Fruit fly (Drosophila melanogaster) whole organism, embryonic: ENCODE data around the gene CG10365.

ENCODE experiments used
- B-H1 ChIP-seq: fragments of 200-800 bp; sonication (Bioruptor generic); IDR thresholded peaks from 3 replicates; pipeline ENCODE4 v1.3.6; 2022; ENCODE audit warnings: missing biosample characterization, missing genetic modification characterization
- Blimp-1 ChIP-seq: fragments of 200-800 bp; sonication (Bioruptor generic); optimal IDR thresholded peaks from 3 replicates; lab custom pipeline; 2018; ENCODE audit warnings: missing biosample characterization, missing genetic modification characterization, mild to moderate bottlenecking, moderate library complexity, missing genetic modification reagents
- CG11093 ChIP-seq: fragments of 200-800 bp; sonication (Bioruptor generic); IDR thresholded peaks from 3 replicates; pipeline ENCODE4 v1.3.6; 2022; ENCODE audit warnings: missing biosample characterization, missing genetic modification characterization
- CG14860 ChIP-seq: fragments of 200-800 bp; sonication (Bioruptor generic); IDR thresholded peaks from 3 replicates; pipeline ENCODE4 v1.3.6; 2022; ENCODE audit warnings: missing biosample characterization, missing genetic modification characterization; ENCODE audit not compliant: partially characterized antibody
- CG15073 ChIP-seq: fragments of 200-800 bp; sonication (Bioruptor generic); optimal IDR thresholded peaks from 2 replicates; lab custom pipeline; 2016; ENCODE audit warnings: missing biosample characterization, missing genetic modification characterization
- CG1603 ChIP-seq: fragments of 200-800 bp; sonication (Bioruptor generic); optimal IDR thresholded peaks from 2 replicates; lab custom pipeline; 2019; ENCODE audit warnings: missing biosample characterization, mild to moderate bottlenecking, missing genetic modification characterization, moderate library complexity
- CG16813 ChIP-seq: fragments of 200-800 bp; sonication (Bioruptor generic); IDR thresholded peaks from 3 replicates; pipeline ENCODE4 v1.3.6; 2022; ENCODE audit warnings: missing biosample characterization, missing genetic modification characterization; ENCODE audit not compliant: partially characterized antibody
- CG17328 ChIP-seq: fragments of 200-800 bp; sonication (Bioruptor generic); IDR thresholded peaks from 2 replicates; pipeline ENCODE4 v1.3.6; 2022; ENCODE audit warnings: missing biosample characterization, missing genetic modification characterization
- CG2712 ChIP-seq: fragments of 200-800 bp; optimal IDR thresholded peaks from 3 replicates; lab custom pipeline; 2019; ENCODE audit warnings: missing biosample characterization, mild to moderate bottlenecking, missing genetic modification characterization, moderate library complexity
- CG30020 ChIP-seq: fragments of 200-800 bp; optimal IDR thresholded peaks from 2 replicates; lab custom pipeline; 2019; ENCODE audit warnings: missing biosample characterization, mild to moderate bottlenecking, missing genetic modification characterization, moderate library complexity
- CG34376 ChIP-seq: fragments of 200-800 bp; sonication (Bioruptor generic); optimal IDR thresholded peaks from 2 replicates; lab custom pipeline; 2018; ENCODE audit warnings: missing biosample characterization, mild to moderate bottlenecking, missing genetic modification characterization
- CG3995 ChIP-seq: fragments of 200-800 bp; sonication (Bioruptor generic); optimal IDR thresholded peaks from 3 replicates; lab custom pipeline; 2016; ENCODE audit warnings: missing biosample characterization, missing genetic modification characterization
- CG4404 ChIP-seq: fragments of 200-800 bp; sonication (Bioruptor generic); IDR thresholded peaks from 2 replicates; pipeline ENCODE4 v1.3.6; 2022; ENCODE audit warnings: missing biosample characterization, missing genetic modification characterization
- CG8281 ChIP-seq: fragments of 200-800 bp; sonication (Bioruptor generic); optimal IDR thresholded peaks from 2 replicates; lab custom pipeline; 2018; ENCODE audit warnings: missing biosample characterization, mild to moderate bottlenecking, missing genetic modification characterization, moderate library complexity
- CG8924 ChIP-seq: fragments of 200-800 bp; optimal IDR thresholded peaks from 3 replicates; lab custom pipeline; 2019; ENCODE audit warnings: missing biosample characterization, mild to moderate bottlenecking, missing genetic modification characterization, moderate library complexity
- Chrac-16 ChIP-seq: fragments of 200-800 bp; sonication (Bioruptor generic); optimal IDR thresholded peaks from 3 replicates; lab custom pipeline; 2016; ENCODE audit warnings: missing biosample characterization, missing genetic modification characterization
- D ChIP-seq, 2 experiments: fragments of 200-800 bp in 1 of 2; fragments of >200 bp in 1 of 2; sonication (Bioruptor generic) in 1 of 2; optimal IDR thresholded peaks; 2 replicates in 1 of 2; 3 replicates in 1 of 2; lab custom pipeline; 2017; ENCODE audit warnings: mild to moderate bottlenecking in 1 of 2, missing biosample characterization in 1 of 2, missing genetic modification characterization in 1 of 2, missing genetic modification reagents in 1 of 2
- Elba2 ChIP-seq: fragments of 200-800 bp; sonication (Bioruptor generic); optimal IDR thresholded peaks from 3 replicates; lab custom pipeline; 2016; ENCODE audit warnings: missing biosample characterization, missing genetic modification characterization
- Ets65A ChIP-seq: fragments of 200-800 bp; sonication (Bioruptor generic); peaks from one replicate; lab custom pipeline; 2016; ENCODE audit warnings: missing biosample characterization, missing genetic modification characterization
- Gsc ChIP-seq: fragments of 200-800 bp; sonication (Bioruptor generic); IDR thresholded peaks from 2 replicates; pipeline ENCODE4 v1.3.6; 2022; ENCODE audit warnings: missing biosample characterization, missing genetic modification characterization
- H2.0 ChIP-seq: fragments of 200-800 bp; sonication (Bioruptor generic); IDR thresholded peaks from 2 replicates; pipeline ENCODE4 v1.3.6; 2022; ENCODE audit warnings: missing biosample characterization, missing genetic modification characterization
- Hr51 ChIP-seq, 2 experiments: fragments of 200-800 bp; sonication (Bioruptor generic); optimal IDR thresholded peaks; 2 replicates in 1 of 2; 3 replicates in 1 of 2; lab custom pipeline; 2016 to 2018; ENCODE audit warnings: missing biosample characterization in 2 of 2, missing genetic modification characterization in 2 of 2, mild to moderate bottlenecking in 1 of 2, moderate library complexity in 1 of 2
- Mad ChIP-seq: fragments of 200-800 bp; sonication (Bioruptor generic); optimal IDR thresholded peaks from 2 replicates; lab custom pipeline; 2016; ENCODE audit warnings: missing biosample characterization, missing genetic modification characterization
- Poxn ChIP-seq: fragments of 200-800 bp; sonication (Bioruptor generic); IDR thresholded peaks from 2 replicates; pipeline ENCODE4 v1.3.6; 2022; ENCODE audit warnings: missing biosample characterization, missing genetic modification characterization
- Xbp1 ChIP-seq: fragments of 200-800 bp; sonication (Bioruptor generic); optimal IDR thresholded peaks from 3 replicates; lab custom pipeline; 2016; ENCODE audit warnings: missing biosample characterization, mild to moderate bottlenecking, missing genetic modification characterization
- Xrp1 ChIP-seq: fragments of 200-800 bp; sonication (Bioruptor generic); IDR thresholded peaks from 2 replicates; pipeline ENCODE4 v1.3.6; 2022; ENCODE audit warnings: missing biosample characterization, missing genetic modification characterization
- YL-1 ChIP-seq: fragments of 200-800 bp; sonication (Bioruptor generic); optimal IDR thresholded peaks from 3 replicates; lab custom pipeline; 2017; ENCODE audit warnings: missing biosample characterization, mild to moderate bottlenecking, missing genetic modification characterization
- bsh ChIP-seq, 2 experiments: fragments of 200-800 bp; sonication (Bioruptor generic); optimal IDR thresholded peaks; 2 replicates each; lab custom pipeline; 2017 to 2018; ENCODE audit warnings: mild to moderate bottlenecking in 2 of 2, missing biosample characterization in 2 of 2, missing genetic modification characterization in 2 of 2, moderate library complexity in 1 of 2
- caup ChIP-seq: fragments of 200-800 bp; sonication (Bioruptor generic); optimal IDR thresholded peaks from 3 replicates; lab custom pipeline; 2017; ENCODE audit warnings: missing biosample characterization, mild to moderate bottlenecking, missing genetic modification characterization, moderate library complexity; ENCODE audit not compliant: severe bottlenecking
- crp ChIP-seq, 2 experiments: fragments of 200-800 bp; sonication (Bioruptor generic); optimal IDR thresholded peaks; 2 replicates in 1 of 2; 3 replicates in 1 of 2; lab custom pipeline; 2017; ENCODE audit warnings: missing biosample characterization in 2 of 2, missing genetic modification characterization in 2 of 2, mild to moderate bottlenecking in 1 of 2, moderate library complexity in 1 of 2
- grau ChIP-seq: fragments of 200-800 bp; optimal IDR thresholded peaks from 3 replicates; lab custom pipeline; 2019; ENCODE audit warnings: missing biosample characterization, mild to moderate bottlenecking, missing genetic modification characterization, moderate library complexity
- grn ChIP-seq: fragments of 200-800 bp; sonication (Bioruptor generic); optimal IDR thresholded peaks from 3 replicates; lab custom pipeline; 2017; ENCODE audit warnings: missing biosample characterization, missing genetic modification characterization
- gsb ChIP-seq: fragments of 200-800 bp; sonication (Bioruptor generic); IDR thresholded peaks from 2 replicates; pipeline ENCODE4 v1.3.6; 2022; ENCODE audit warnings: missing biosample characterization, missing genetic modification characterization
- her ChIP-seq: fragments of 200-800 bp; sonication (Bioruptor generic); optimal IDR thresholded peaks from 2 replicates; lab custom pipeline; 2016; ENCODE audit warnings: missing biosample characterization, missing genetic modification characterization
- jing ChIP-seq: fragments of 200-800 bp; sonication (Bioruptor generic); optimal IDR thresholded peaks from 2 replicates; lab custom pipeline; 2018; ENCODE audit warnings: missing biosample characterization, mild to moderate bottlenecking, missing genetic modification characterization
- kni ChIP-seq: fragments of 200-800 bp; sonication (Bioruptor generic); optimal IDR thresholded peaks from 3 replicates; lab custom pipeline; 2017; ENCODE audit warnings: mild to moderate bottlenecking, missing biosample characterization, missing genetic modification reagents, missing genetic modification characterization
- lab ChIP-seq: fragments of 200-800 bp; sonication (Bioruptor generic); optimal IDR thresholded peaks from 3 replicates; lab custom pipeline; 2017; ENCODE audit warnings: missing biosample characterization, missing genetic modification characterization, mild to moderate bottlenecking, moderate library complexity, missing genetic modification reagents
- maf-S ChIP-seq: fragments of 200-800 bp; sonication (Bioruptor generic); optimal IDR thresholded peaks from 2 replicates; lab custom pipeline; 2016; ENCODE audit warnings: missing biosample characterization, missing genetic modification characterization
- nerfin-1 ChIP-seq: fragments of 200-800 bp; sonication (Bioruptor generic); optimal IDR thresholded peaks from 3 replicates; lab custom pipeline; 2019; ENCODE audit warnings: missing biosample characterization, mild to moderate bottlenecking, missing genetic modification characterization, moderate library complexity
- shn ChIP-seq: fragments of 200-800 bp; sonication (Bioruptor generic); optimal IDR thresholded peaks from 3 replicates; lab custom pipeline; 2016; ENCODE audit warnings: missing biosample characterization, missing genetic modification characterization
- sim ChIP-seq: fragments of 200-800 bp; sonication (Bioruptor generic); IDR thresholded peaks from 2 replicates; pipeline ENCODE4 v1.3.6; 2022; ENCODE audit warnings: missing biosample characterization, missing genetic modification characterization
- sima ChIP-seq: fragments of 200-800 bp; sonication (Bioruptor generic); optimal IDR thresholded peaks from 2 replicates; lab custom pipeline; 2016; ENCODE audit warnings: missing biosample characterization, missing genetic modification characterization
- so ChIP-seq: fragments of 200-800 bp; sonication (Bioruptor generic); IDR thresholded peaks from 3 replicates; pipeline ENCODE4 v1.3.6; 2022; ENCODE audit warnings: missing biosample characterization, missing genetic modification characterization
- sr ChIP-seq: fragments of 200-800 bp; sonication (Bioruptor generic); IDR thresholded peaks from 3 replicates; pipeline ENCODE4 v1.3.6; 2022; ENCODE audit warnings: missing biosample characterization, missing genetic modification characterization
- stwl ChIP-seq: fragments of 200-800 bp; sonication (Bioruptor generic); optimal IDR thresholded peaks from 3 replicates; lab custom pipeline; 2018; ENCODE audit warnings: missing biosample characterization, mild to moderate bottlenecking, missing genetic modification characterization, moderate library complexity
- sug ChIP-seq: fragments of 200-800 bp; optimal IDR thresholded peaks from 2 replicates; lab custom pipeline; 2019; ENCODE audit warnings: missing biosample characterization, mild to moderate bottlenecking, missing genetic modification characterization, moderate library complexity
- tll ChIP-seq, 2 experiments: fragments of 200-800 bp in 1 of 2; fragments of >200 bp in 1 of 2; sonication (Bioruptor generic) in 1 of 2; optimal IDR thresholded peaks; 2 replicates each; lab custom pipeline; 2017 to 2019; ENCODE audit warnings: missing biosample characterization in 2 of 2, missing genetic modification characterization in 2 of 2, mild to moderate bottlenecking in 1 of 2, moderate library complexity in 1 of 2
- toy ChIP-seq: fragments of 200-800 bp; sonication (Bioruptor generic); IDR thresholded peaks from 2 replicates; pipeline ENCODE4 v1.3.6; 2022; ENCODE audit warnings: missing biosample characterization, missing genetic modification characterization
- z ChIP-seq: fragments of 200-800 bp; sonication (Bioruptor generic); IDR thresholded peaks from 3 replicates; pipeline ENCODE4 v1.3.6; 2022; ENCODE audit warnings: missing biosample characterization, missing genetic modification characterization

The CG10365 gene

DNA sequence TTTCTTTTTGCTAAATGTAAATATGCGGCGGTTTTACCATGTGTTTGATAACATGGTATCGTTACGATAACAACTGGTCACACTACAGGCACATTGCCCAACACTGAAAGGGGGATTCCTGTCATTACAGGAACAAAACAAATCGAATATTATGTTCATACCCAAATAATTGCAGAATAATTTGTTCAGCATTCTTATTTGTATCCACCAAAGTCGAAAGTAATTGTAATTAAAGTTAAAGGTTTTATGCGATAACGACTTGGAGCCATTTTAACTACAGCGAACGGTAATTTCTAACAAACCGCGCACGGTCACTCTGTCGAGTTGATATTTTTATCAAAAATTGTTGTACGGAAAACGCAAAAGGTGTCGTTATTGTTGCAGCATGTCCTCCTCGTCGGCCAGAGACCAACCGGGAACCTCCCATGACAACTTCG, 44.3 kb downstream of the CG10365 start, which contains the start of the genes CG10214 and CG10375 (continued):
- TF ChIP-seq CG2712 (tag; lab: Kevin White, UChicago) (peak; percentile 78), lab (peak; percentile 70), z (GFP tag; lab: Robert Waterston, UW) (no peak), D (optimal IDR thresholded peaks at IDR 0.05; lab: Kevin White, UChicago) (no peak), D (GFP tag; optimal IDR thresholded peaks at IDR 0.05; lab: Kevin White, UChicago) (no peak), Hr51 (GFP tag; optimal IDR thresholded peaks at IDR 0.05; lab: Kevin White, UChicago) (peak in 1 of 2 experiments; percentile 68), tll (GFP tag; optimal IDR thresholded peaks at IDR 0.05; lab: Kevin White, UChicago) (peak in 1 of 2 experiments; percentile 14), jing (GFP tag; lab: Kevin White, UChicago) (no peak), CG30020 (peak; percentile 75), CG11093 (no peak), Ets65A (GFP tag; lab: Kevin White, UChicago) (peak; percentile 97), Xbp1 (GFP tag; lab: Kevin White, UChicago) (peak; percentile 83), YL-1 (GFP tag; lab: Kevin White, UChicago) (peak; percentile 94), sim (GFP tag; lab: Robert Waterston, UW) (no peak), CG8281 (tag; lab: Kevin White, UChicago) (no peak), stwl (tag; lab: Kevin White, UChicago) (peak; percentile 88), CG15073 (GFP tag; lab: Kevin White, UChicago) (peak; percentile 29), CG8924 (tag; lab: Kevin White, UChicago) (peak; percentile 72), kni (peak; percentile 23), maf-S (GFP tag; lab: Kevin White, UChicago) (peak; percentile 74), so (GFP tag; lab: Robert Waterston, UW) (no peak), CG14860 (0 out of 3 replicates have a peak, but pooled peaks have one; percentile 18), grau (tag; lab: Kevin White, UChicago) (peak; percentile 74), crp (GFP tag; optimal IDR thresholded peaks at IDR 0.05; lab: Kevin White, UChicago) (peak in 1 of 2 experiments; percentile 78), sima (GFP tag; lab: Kevin White, UChicago) (no peak), caup (GFP tag; lab: Kevin White, UChicago) (peak; percentile 70), Poxn (no peak), Blimp-1 (GFP tag; lab: Kevin White, UChicago) (no peak), Xrp1 (GFP tag; lab: Robert Waterston, UW) (peak; percentile 62; the same call in 1 of the 2 replicates), CG16813 (GFP tag; lab: Robert Waterston, UW) (peak; percentile 50), gsb (GFP tag; lab: Robert Waterston, UW) (no peak), Gsc (GFP tag; lab: Robert Waterston, UW) (no peak), H2.0 (GFP tag; lab: Robert Waterston, UW) (peak; percentile 55), nerfin-1 (tag; lab: Kevin White, UChicago) (peak; percentile 64), Mad (GFP tag; lab: Kevin White, UChicago) (peak; percentile 65), CG17328 (GFP tag; lab: Robert Waterston, UW) (peak; percentile 67), CG34376 (peak; percentile 67), her (peak; percentile 82), shn (peak; percentile 83), sug (tag; lab: Kevin White, UChicago) (peak; percentile 72), CG1603 (peak; percentile 94), B-H1 (GFP tag; lab: Robert Waterston, UW) (no peak), toy (GFP tag; lab: Robert Waterston, UW) (no peak), Chrac-16 (peak; percentile 70), CG4404 (peak; percentile 43; the same call in 1 of the 2 replicates), bsh (GFP tag; optimal IDR thresholded peaks at IDR 0.05; lab: Kevin White, UChicago) (peak in 1 of 2 experiments; percentile 76), sr (no peak), grn (GFP tag; lab: Kevin White, UChicago) (peak; percentile 20), Elba2 (GFP tag; lab: Kevin White, UChicago) (peak; percentile 61), CG3995 (GFP tag; lab: Kevin White, UChicago) (peak; percentile 72)
